Fruit fly (Drosophila melanogaster) whole organism, embryonic: ENCODE measurements around the gene Jhbp13.

Experiments used
- Atf-2 ChIP-seq: fragments of 200-800 bp; sonication (Bioruptor generic); optimal IDR thresholded peaks from 2 replicates; lab custom pipeline; 2016; ENCODE audit warnings: missing biosample characterization, missing genetic modification characterization
- Awh ChIP-seq: fragments of 200-800 bp; sonication (Bioruptor generic); IDR thresholded peaks from 2 replicates; pipeline ENCODE4, ENCODE4 v1.3.6; 2022; ENCODE audit warnings: missing biosample characterization, missing genetic modification characterization
- CG10274 ChIP-seq: fragments of 200-800 bp; sonication (Bioruptor generic); optimal IDR thresholded peaks from 3 replicates; lab custom pipeline; 2017; ENCODE audit warnings: missing biosample characterization, mild to moderate bottlenecking, missing genetic modification characterization
- CG13894 ChIP-seq: fragments of 200-800 bp; sonication (Bioruptor generic); optimal IDR thresholded peaks from 3 replicates; lab custom pipeline; 2018; ENCODE audit warnings: missing biosample characterization, mild to moderate bottlenecking, missing genetic modification characterization, moderate library complexity
- CG14710 ChIP-seq: fragments of 200-800 bp; sonication (Bioruptor generic); optimal IDR thresholded peaks from 3 replicates; lab custom pipeline; 2019; ENCODE audit warnings: missing biosample characterization, mild to moderate bottlenecking, missing genetic modification characterization, moderate library complexity
- CG14965 ChIP-seq: fragments of 200-800 bp; sonication (Bioruptor generic); optimal IDR thresholded peaks from 2 replicates; lab custom pipeline; 2016; ENCODE audit warnings: missing biosample characterization, missing genetic modification characterization, borderline replicate concordance
- CG15073 ChIP-seq: fragments of 200-800 bp; sonication (Bioruptor generic); optimal IDR thresholded peaks from 2 replicates; lab custom pipeline; 2016; ENCODE audit warnings: missing biosample characterization, missing genetic modification characterization
- CG1647 ChIP-seq: fragments of 200-800 bp; sonication (Bioruptor generic); optimal IDR thresholded peaks from 3 replicates; lab custom pipeline; 2016; ENCODE audit warnings: missing biosample characterization, missing genetic modification characterization
- CG17385 ChIP-seq: fragments of 200-800 bp; sonication (Bioruptor generic); optimal IDR thresholded peaks from 3 replicates; lab custom pipeline; 2018; ENCODE audit warnings: missing biosample characterization, mild to moderate bottlenecking, missing genetic modification characterization
- CG17612 ChIP-seq: fragments of 200-800 bp; sonication (Bioruptor generic); IDR thresholded peaks from 2 replicates; pipeline ENCODE4 v1.3.6; 2022; ENCODE audit warnings: missing biosample characterization, missing genetic modification characterization
- CG18619 ChIP-seq: fragments of 200-800 bp; sonication (Bioruptor generic); optimal IDR thresholded peaks from 3 replicates; lab custom pipeline; 2017; ENCODE audit warnings: missing biosample characterization, mild to moderate bottlenecking, missing genetic modification characterization
- CG18764 ChIP-seq: fragments of 200-800 bp; sonication (Bioruptor generic); optimal IDR thresholded peaks from 3 replicates; lab custom pipeline; 2016; ENCODE audit warnings: missing biosample characterization, missing genetic modification characterization
- CG31224 ChIP-seq: fragments of 200-800 bp; sonication (Bioruptor generic); IDR thresholded peaks from 2 replicates; pipeline ENCODE4 v1.3.6; 2022; ENCODE audit warnings: missing biosample characterization, missing genetic modification characterization
- CG33557 ChIP-seq: fragments of 200-800 bp; sonication (Bioruptor generic); optimal IDR thresholded peaks from 2 replicates; lab custom pipeline; 2019; ENCODE audit warnings: missing biosample characterization, mild to moderate bottlenecking, missing genetic modification characterization, moderate library complexity
- CG42726 ChIP-seq: fragments of 200-800 bp; sonication (Bioruptor generic); IDR thresholded peaks from 2 replicates; pipeline ENCODE4 v1.3.6; 2022; ENCODE audit warnings: missing biosample characterization, missing genetic modification characterization; ENCODE audit not compliant: partially characterized antibody
- CG4282 ChIP-seq: fragments of 200-800 bp; sonication (Bioruptor generic); optimal IDR thresholded peaks from 2 replicates; lab custom pipeline; 2016; ENCODE audit warnings: missing biosample characterization, missing genetic modification characterization
- CG4617 ChIP-seq: fragments of 200-800 bp; sonication (Bioruptor generic); optimal IDR thresholded peaks from 3 replicates; lab custom pipeline; 2016; ENCODE audit warnings: missing biosample characterization, missing genetic modification characterization, borderline replicate concordance
- CG4854 ChIP-seq: fragments of 200-800 bp; sonication (Bioruptor generic); optimal IDR thresholded peaks from 2 replicates; lab custom pipeline; 2016; ENCODE audit warnings: missing biosample characterization, missing genetic modification characterization, inconsistent platforms
- CG6689 ChIP-seq: fragments of 200-800 bp; sonication (Bioruptor generic); IDR thresholded peaks from 2 replicates; pipeline ENCODE4 v1.3.6; 2022; ENCODE audit warnings: missing biosample characterization, missing genetic modification characterization
- CG6791 ChIP-seq: fragments of 200-800 bp; sonication (Bioruptor generic); IDR thresholded peaks from 3 replicates; pipeline ENCODE4 v1.3.6; 2022; ENCODE audit warnings: missing biosample characterization, missing genetic modification characterization; ENCODE audit not compliant: partially characterized antibody
- CG8944 ChIP-seq: fragments of 200-800 bp; sonication (Bioruptor generic); optimal IDR thresholded peaks from 3 replicates; lab custom pipeline; 2016; ENCODE audit warnings: missing biosample characterization, missing genetic modification characterization
- CG9215 ChIP-seq: fragments of 200-800 bp; sonication (Bioruptor generic); IDR thresholded peaks from 2 replicates; pipeline ENCODE4 v1.3.6; 2022; ENCODE audit warnings: missing biosample characterization, missing genetic modification characterization
- CG9437 ChIP-seq: fragments of 200-800 bp; sonication (Bioruptor generic); optimal IDR thresholded peaks from 2 replicates; lab custom pipeline; 2018; ENCODE audit warnings: missing biosample characterization, mild to moderate bottlenecking, missing genetic modification characterization
- Chrac-16 ChIP-seq: fragments of 200-800 bp; sonication (Bioruptor generic); optimal IDR thresholded peaks from 3 replicates; lab custom pipeline; 2016; ENCODE audit warnings: missing biosample characterization, missing genetic modification characterization
- Dp ChIP-seq: fragments of 200-800 bp; sonication (Bioruptor generic); optimal IDR thresholded peaks from 2 replicates; lab custom pipeline; 2018; ENCODE audit warnings: missing biosample characterization, mild to moderate bottlenecking, missing genetic modification characterization, moderate library complexity
- Hmx ChIP-seq: fragments of 200-800 bp; sonication (Bioruptor generic); optimal IDR thresholded peaks from 2 replicates; lab custom pipeline; 2016; ENCODE audit warnings: missing biosample characterization, missing genetic modification characterization
- Kr ChIP-seq: fragments of 200-800 bp; sonication (Bioruptor generic); optimal IDR thresholded peaks from 2 replicates; lab custom pipeline; 2017; ENCODE audit warnings: missing biosample characterization, mild to moderate bottlenecking, missing genetic modification characterization
- NC2β ChIP-seq: fragments of 200-800 bp; sonication (Bioruptor generic); optimal IDR thresholded peaks from 2 replicates; lab custom pipeline; 2016; ENCODE audit warnings: missing biosample characterization, missing genetic modification characterization
- PHDP ChIP-seq: fragments of 200-800 bp; sonication (Bioruptor generic); optimal IDR thresholded peaks from 3 replicates; lab custom pipeline; 2018; ENCODE audit warnings: missing biosample characterization, mild to moderate bottlenecking, missing genetic modification characterization, moderate library complexity
- Ptx1 ChIP-seq: fragments of 200-800 bp; sonication (Bioruptor generic); IDR thresholded peaks from 2 replicates; pipeline ENCODE4 v1.3.6; 2022; ENCODE audit warnings: missing biosample characterization, missing genetic modification characterization
- Usf ChIP-seq: fragments of 200-800 bp; sonication (Bioruptor generic); optimal IDR thresholded peaks from 2 replicates; lab custom pipeline; 2017; ENCODE audit warnings: missing genotype, missing biosample characterization, missing genetic modification characterization
- cato ChIP-seq: fragments of 200-800 bp; sonication (Bioruptor generic); optimal IDR thresholded peaks from 2 replicates; lab custom pipeline; 2016; ENCODE audit warnings: missing biosample characterization, missing genetic modification characterization, borderline replicate concordance
- chif ChIP-seq, 2 experiments: fragments of 200-800 bp; sonication (Bioruptor generic); optimal IDR thresholded peaks; 3 replicates each; lab custom pipeline; 2016; ENCODE audit warnings: missing biosample characterization in 2 of 2, missing genetic modification characterization in 2 of 2
- chn ChIP-seq: fragments of 200-800 bp; sonication (Bioruptor generic); optimal IDR thresholded peaks from 2 replicates; lab custom pipeline; 2016; ENCODE audit warnings: missing biosample characterization, missing genetic modification characterization
- da ChIP-seq: fragments of 200-800 bp; sonication (Bioruptor generic); optimal IDR thresholded peaks from 2 replicates; lab custom pipeline; 2016; ENCODE audit warnings: missing biosample characterization, missing genetic modification characterization
- danr ChIP-seq: fragments of 200-800 bp; sonication (Bioruptor generic); IDR thresholded peaks from 2 replicates; pipeline ENCODE4 v1.3.6; 2022; ENCODE audit warnings: missing biosample characterization, missing genetic modification characterization
- fru ChIP-seq: fragments of >200 bp; optimal IDR thresholded peaks from 2 replicates; lab custom pipeline; 2017
- gcm2 ChIP-seq: fragments of 200-800 bp; sonication (Bioruptor generic); optimal IDR thresholded peaks from 2 replicates; lab custom pipeline; 2016; ENCODE audit warnings: missing biosample characterization, missing genetic modification characterization
- gem ChIP-seq: fragments of 200-800 bp; sonication (Bioruptor generic); optimal IDR thresholded peaks from 2 replicates; lab custom pipeline; 2019; ENCODE audit warnings: missing biosample characterization, mild to moderate bottlenecking, missing genetic modification characterization, moderate library complexity
- jing ChIP-seq: fragments of 200-800 bp; sonication (Bioruptor generic); optimal IDR thresholded peaks from 2 replicates; lab custom pipeline; 2018; ENCODE audit warnings: missing biosample characterization, mild to moderate bottlenecking, missing genetic modification characterization
- nerfin-1 ChIP-seq: fragments of 200-800 bp; sonication (Bioruptor generic); optimal IDR thresholded peaks from 3 replicates; lab custom pipeline; 2019; ENCODE audit warnings: missing biosample characterization, mild to moderate bottlenecking, missing genetic modification characterization, moderate library complexity
- pb ChIP-seq: fragments of 200-800 bp; sonication (Bioruptor generic); optimal IDR thresholded peaks from 3 replicates; lab custom pipeline; 2016; ENCODE audit warnings: missing biosample characterization, missing genetic modification characterization
- pnt ChIP-seq: fragments of 200-800 bp; sonication (Bioruptor generic); optimal IDR thresholded peaks from 3 replicates; lab custom pipeline; 2016; ENCODE audit warnings: missing biosample characterization, missing genetic modification characterization
- pum ChIP-seq: fragments of 200-800 bp; sonication (Bioruptor generic); optimal IDR thresholded peaks from 2 replicates; lab custom pipeline; 2016; ENCODE audit warnings: missing biosample characterization, missing genetic modification characterization
- run ChIP-seq: fragments of 200-800 bp; sonication (Bioruptor generic); optimal IDR thresholded peaks from 3 replicates; lab custom pipeline; 2018; ENCODE audit warnings: missing biosample characterization, mild to moderate bottlenecking, missing genetic modification characterization
- sd ChIP-seq: fragments of 200-800 bp; sonication (Bioruptor generic); optimal IDR thresholded peaks from 3 replicates; lab custom pipeline; 2018; ENCODE audit warnings: missing biosample characterization, mild to moderate bottlenecking, missing genetic modification characterization, moderate library complexity
- sens ChIP-seq: fragments of 200-800 bp; sonication (Bioruptor generic); peaks from one replicate; lab custom pipeline; 2016; ENCODE audit warnings: missing biosample characterization, missing genetic modification characterization
- sisA ChIP-seq: fragments of 200-800 bp; sonication (Bioruptor generic); IDR thresholded peaks from 2 replicates; pipeline ENCODE4 v1.3.6; 2022; ENCODE audit warnings: missing biosample characterization, missing genetic modification characterization
- sr ChIP-seq: fragments of 200-800 bp; sonication (Bioruptor generic); IDR thresholded peaks from 3 replicates; pipeline ENCODE4 v1.3.6; 2022; ENCODE audit warnings: missing biosample characterization, missing genetic modification characterization
- trem ChIP-seq: fragments of 200-800 bp; optimal IDR thresholded peaks from 3 replicates; lab custom pipeline; 2019; ENCODE audit warnings: missing biosample characterization, mild to moderate bottlenecking, missing genetic modification characterization, moderate library complexity
- unpg ChIP-seq: fragments of 200-800 bp; sonication (Bioruptor generic); optimal IDR thresholded peaks from 3 replicates; lab custom pipeline; 2018; ENCODE audit warnings: missing biosample characterization, mild to moderate bottlenecking, missing genetic modification characterization, moderate library complexity

Jhbp13 gene

DNA sequence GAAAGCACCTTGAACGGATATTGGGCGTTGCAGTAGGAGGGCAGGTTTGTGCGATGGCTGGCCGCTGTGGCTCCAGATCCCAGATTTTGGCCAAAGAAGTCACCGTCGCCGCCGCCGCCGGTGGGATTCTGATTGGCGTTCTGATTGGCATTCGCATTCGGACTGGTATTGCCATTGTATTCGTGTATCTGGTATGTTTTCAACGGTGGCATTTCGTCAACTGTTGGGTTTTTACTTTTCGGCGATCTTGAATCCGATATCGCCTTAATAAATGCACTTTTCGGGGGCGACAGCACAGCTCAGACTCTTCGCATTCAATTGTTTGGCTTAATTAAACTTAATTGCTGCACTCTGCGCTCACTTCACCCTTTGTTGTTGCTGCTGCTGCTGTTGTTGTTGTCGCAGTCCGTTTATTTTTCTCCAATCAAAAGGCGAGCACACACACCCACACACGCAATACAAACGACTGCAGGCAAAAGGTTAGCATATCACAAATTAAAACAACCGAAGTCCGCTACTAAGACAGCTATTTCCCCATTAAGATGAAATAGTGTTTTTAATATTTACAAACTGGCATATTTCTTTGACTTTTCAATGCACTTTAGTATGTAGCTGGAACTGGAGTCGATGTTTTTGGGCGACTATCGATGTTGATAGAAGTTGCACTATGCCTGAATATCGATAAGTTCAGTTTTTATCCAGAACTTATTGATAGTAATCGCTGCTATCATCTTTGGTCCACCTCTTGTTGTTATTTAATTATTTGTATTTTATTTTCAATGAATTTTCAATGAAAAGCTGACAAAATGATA, 20.3 kb upstream of the Jhbp13 start, which contains the start of the genes CG9426 and mRF1 (continued):
- TF ChIP-seq gcm2 (GFP tag; lab: Kevin White, UChicago) (no peak), CG9437 (GFP tag; lab: Kevin White, UChicago) (no peak), chif (GFP tag; optimal IDR thresholded peaks at IDR 0.05; lab: Kevin White, UChicago) (no peak), chn (GFP tag; lab: Kevin White, UChicago) (no peak), Awh (no peak), CG9215 (GFP tag; lab: Robert Waterston, UW) (no peak), CG6791 (GFP tag; lab: Robert Waterston, UW) (peak; percentile 97), unpg (GFP tag; lab: Kevin White, UChicago) (peak; percentile 40), CG10274 (GFP tag; lab: Kevin White, UChicago) (no peak), Ptx1 (no peak), jing (no peak), pnt (GFP tag; lab: Kevin White, UChicago) (no peak), Kr (GFP tag; lab: Kevin White, UChicago) (no peak), CG14965 (GFP tag; lab: Kevin White, UChicago) (no peak), PHDP (tag; lab: Kevin White, UChicago) (no peak), Chrac-16 (no peak), CG33557 (no peak), sd (peak; percentile 37), gem (no peak), da (no peak), CG4617 (GFP tag; lab: Kevin White, UChicago) (peak; percentile 93), CG4282 (GFP tag; lab: Kevin White, UChicago) (no peak), CG31224 (GFP tag; lab: Robert Waterston, UW) (no peak), Hmx (no peak), Dp (GFP tag; lab: Kevin White, UChicago) (peak; percentile 24), CG15073 (GFP tag; lab: Kevin White, UChicago) (no peak), CG17385 (peak; percentile 7), sisA (GFP tag; lab: Robert Waterston, UW) (no peak), CG1647 (GFP tag; lab: Kevin White, UChicago) (no peak), sens (GFP tag; lab: Kevin White, UChicago) (peak; percentile 88), CG4854 (GFP tag; lab: Kevin White, UChicago) (peak; percentile 22), run (no peak), sr (GFP tag; lab: Robert Waterston, UW) (peak; percentile 18; the same call in 1 of the 3 replicates), nerfin-1 (tag; lab: Kevin White, UChicago) (no peak), pum (GFP tag; lab: Kevin White, UChicago) (no peak), cato (no peak), CG14710 (tag; lab: Kevin White, UChicago) (peak; percentile 58), fru (lab: Kevin White, UChicago) (no peak), CG42726 (GFP tag; lab: Robert Waterston, UW) (peak; percentile 97), trem (tag; lab: Kevin White, UChicago) (peak; percentile 77), Usf (GFP tag; lab: Kevin White, UChicago) (no peak), CG8944 (GFP tag; lab: Kevin White, UChicago) (no peak), CG13894 (tag; lab: Kevin White, UChicago) (peak; percentile 3), CG18764 (no peak), NC2β (GFP tag; lab: Kevin White, UChicago) (peak; percentile 1), CG18619 (GFP tag; lab: Kevin White, UChicago) (no peak), CG6689 (GFP tag; lab: Robert Waterston, UW) (no peak), Atf-2 (no peak), danr (GFP tag; lab: Robert Waterston, UW) (no peak), pb (GFP tag; lab: Kevin White, UChicago) (no peak), CG17612 (no peak)
